Worm (Caenorhabditis elegans): Measurements from ENCODE around the gene hyls-1.

hyls-1 gene

ce11 chrV:7230847-7231246, 6.3 kb upstream of the hyls-1 start, which contains the start of the genes gei-6 and krr-1:
Gene gei-6, minus strand, starts transcription at chrV:7230848.
Gene krr-1, plus strand, starts transcription at chrV:7231190.
- no peak for TF ChIP-seq zag-1 (tag; optimal IDR thresholded peaks at IDR 0.05)
- TF ChIP-seq lin-14 (GFP tag; optimal IDR thresholded peaks at IDR 0.05), result no peak
- TF ChIP-seq vab-15 (tag; optimal IDR thresholded peaks at IDR 0.05), result no peak
- peak; percentile 18 for TF ChIP-seq lin-39 (tag; optimal IDR thresholded peaks at IDR 0.05)
- peak; percentile 36 for TF ChIP-seq dsc-1 (tag; optimal IDR thresholded peaks at IDR 0.05)
- peak; percentile 60 for TF ChIP-seq snu-23 (GFP tag; optimal IDR thresholded peaks at IDR 0.05)
- TF ChIP-seq ama-1 (optimal IDR thresholded peaks at IDR 0.05), result no peak
- no peak for TF ChIP-seq F16B12.6 (tag; optimal IDR thresholded peaks at IDR 0.05)
- peak; percentile 49 for TF ChIP-seq tbx-2 (tag; optimal IDR thresholded peaks at IDR 0.05)
- no peak for TF ChIP-seq nhr-76 (tag; optimal IDR thresholded peaks at IDR 0.05)
- no peak for TF ChIP-seq sptf-1 (tag; optimal IDR thresholded peaks at IDR 0.05)
- no peak for TF ChIP-seq unc-30 (tag; optimal IDR thresholded peaks at IDR 0.05)
- no peak for TF ChIP-seq nhr-84 (tag; optimal IDR thresholded peaks at IDR 0.05)
- TF ChIP-seq xbp-1 (tag; optimal IDR thresholded peaks at IDR 0.05), result peak; percentile 43
- TF ChIP-seq lin-13 (GFP tag; optimal IDR thresholded peaks at IDR 0.05), result no peak
- no peak for TF ChIP-seq ceh-88 (GFP tag; IDR thresholded peaks at IDR 0.05)
- TF ChIP-seq hlh-4 (tag; optimal IDR thresholded peaks at IDR 0.05), result no peak
- TF ChIP-seq hpl-2 (GFP tag; optimal IDR thresholded peaks at IDR 0.05), result no peak
- TF ChIP-seq ceh-63 (GFP tag; optimal IDR thresholded peaks at IDR 0.05), result no peak
- TF ChIP-seq nhr-237 (tag; optimal IDR thresholded peaks at IDR 0.05), result no peak
- TF ChIP-seq tlp-1 (tag; optimal IDR thresholded peaks at IDR 0.05), result no peak
- TF ChIP-seq nhr-90 (tag; optimal IDR thresholded peaks at IDR 0.05; ENCODE audit: poor library complexity), result peak; percentile 24
- no peak for TF ChIP-seq C34B4.2 (tag; optimal IDR thresholded peaks at IDR 0.05)
- TF ChIP-seq unc-98 (GFP tag; IDR thresholded peaks at IDR 0.05), result no peak
- peak in 1 of 2 experiments; percentile 18 for TF ChIP-seq mdl-1 (tag; optimal IDR thresholded peaks at IDR 0.05)
- peak; percentile 60 for TF ChIP-seq nhr-71 (tag; optimal IDR thresholded peaks at IDR 0.05)
- no peak for TF ChIP-seq elt-2 (tag; optimal IDR thresholded peaks at IDR 0.05)
- TF ChIP-seq ceh-8 (GFP tag; optimal IDR thresholded peaks at IDR 0.05), result no peak
- peak; percentile 27 to 56 for TF ChIP-seq lin-35 (GFP tag; optimal IDR thresholded peaks at IDR 0.05)
- no peak for TF ChIP-seq nhr-28 (tag; optimal IDR thresholded peaks at IDR 0.05)
- peak; percentile 22 for TF ChIP-seq snpc-4 (tag; optimal IDR thresholded peaks at IDR 0.05)
- TF ChIP-seq isw-1 (GFP tag; IDR thresholded peaks at IDR 0.05), result no peak
- TF ChIP-seq unc-86 (tag; optimal IDR thresholded peaks at IDR 0.05), result peak; percentile 7
- TF ChIP-seq aly-2 (tag; optimal IDR thresholded peaks at IDR 0.05), result no peak
- TF ChIP-seq skn-1 (tag; optimal IDR thresholded peaks at IDR 0.05), result peak; percentile 63
- no peak for TF ChIP-seq ceh-90 (tag; optimal IDR thresholded peaks at IDR 0.05)
- no peak for TF ChIP-seq sox-4 (tag; optimal IDR thresholded peaks at IDR 0.05)
- no peak for TF ChIP-seq sup-37 (GFP tag; optimal IDR thresholded peaks at IDR 0.05)
- no peak for TF ChIP-seq C04F5.9 (tag; optimal IDR thresholded peaks at IDR 0.05)
- TF ChIP-seq C16A3.4 (tag; optimal IDR thresholded peaks at IDR 0.05), result peak; percentile 59
- no peak for TF ChIP-seq zip-4 (GFP tag; optimal IDR thresholded peaks at IDR 0.05)
- no peak for TF ChIP-seq efl-3 (GFP tag; optimal IDR thresholded peaks at IDR 0.05)
- peak; percentile 57 to 61 for TF ChIP-seq efl-1 (optimal IDR thresholded peaks at IDR 0.05)
- peak; percentile 59 to 96 for TF ChIP-seq efl-1 (GFP tag; optimal IDR thresholded peaks at IDR 0.05 in 1 of 2)
- no peak for TF ChIP-seq unc-62 (GFP tag; optimal IDR thresholded peaks at IDR 0.05)
- TF ChIP-seq ets-5 (GFP tag; IDR thresholded peaks at IDR 0.05), result no peak
- no peak for TF ChIP-seq nhr-85 (tag)
- no peak for TF ChIP-seq nhr-12 (tag; optimal IDR thresholded peaks at IDR 0.05)
- no peak for TF ChIP-seq alr-1 (tag; optimal IDR thresholded peaks at IDR 0.05; ENCODE audit: borderline replicate concordance)
- TF ChIP-seq irx-1 (tag; optimal IDR thresholded peaks at IDR 0.05), result no peak
- TF ChIP-seq ceh-82 (tag; optimal IDR thresholded peaks at IDR 0.05), result peak; percentile 7 to 52 (median 26)
- peak; percentile 50 for TF ChIP-seq mep-1 (tag; optimal IDR thresholded peaks at IDR 0.05)
- peak; percentile 60 for TF ChIP-seq lin-15B (tag; optimal IDR thresholded peaks at IDR 0.05)
- TF ChIP-seq lsy-2 (tag; optimal IDR thresholded peaks at IDR 0.05), result peak; percentile 32 to 37
- TF ChIP-seq unc-130 (tag; optimal IDR thresholded peaks at IDR 0.05), result peak; percentile 77
- TF ChIP-seq ztf-4 (tag; optimal IDR thresholded peaks at IDR 0.05), result no peak

All from whole organism, L1 larva.